Fruit fly (Drosophila melanogaster): ENCODE measurements around the gene CG8927.
A peak's percentile ranks its signal among the peaks of the same experiment; 100 is the strongest.

CG8927 gene

dm6 chr3R:16223252-16224037, 42.6 kb downstream of the CG8927 start (continued):
- TF ChIP-seq Opbp (GFP tag; IDR thresholded peaks at IDR 0.05; ENCODE audit: partially characterized antibody) = peak; percentile 60; the same call in 2 of the 3 replicates
- no peak for TF ChIP-seq CG17612 (GFP tag; IDR thresholded peaks at IDR 0.05)
- no peak for TF ChIP-seq Myb (GFP tag; optimal IDR thresholded peaks at IDR 0.05)
- peak; percentile 27; the same call in 1 of the 2 replicates for TF ChIP-seq Xrp1 (GFP tag; IDR thresholded peaks at IDR 0.05)
- no peak for TF ChIP-seq D19B (GFP tag; optimal IDR thresholded peaks at IDR 0.05)
- TF ChIP-seq CG32532 (GFP tag; IDR thresholded peaks at IDR 0.05) = no peak
- peak; percentile 21 for TF ChIP-seq tap (tag; optimal IDR thresholded peaks at IDR 0.05)
- no peak for TF ChIP-seq NC2α (GFP tag; optimal IDR thresholded peaks at IDR 0.05)
- TF ChIP-seq Dfd (GFP tag; optimal IDR thresholded peaks at IDR 0.05) = no peak
- no peak for TF ChIP-seq TFAM (GFP tag; optimal IDR thresholded peaks at IDR 0.05)
- TF ChIP-seq E2f1 (GFP tag; IDR thresholded peaks at IDR 0.05) = no peak
- no peak for TF ChIP-seq CG4328 (GFP tag; optimal IDR thresholded peaks at IDR 0.05)
- no peak for TF ChIP-seq CG7271 (tag; optimal IDR thresholded peaks at IDR 0.05)
- no peak for TF ChIP-seq jigr1 (GFP tag; IDR thresholded peaks at IDR 0.05)
- TF ChIP-seq Bdp1 (GFP tag; optimal IDR thresholded peaks at IDR 0.05) = no peak
- TF ChIP-seq btn (GFP tag; optimal IDR thresholded peaks at IDR 0.05) = no peak
- no peak for TF ChIP-seq vnd (GFP tag; IDR thresholded peaks at IDR 0.05; ENCODE audit: partially characterized antibody)
- peak; percentile 34 for TF ChIP-seq CG18619 (GFP tag; optimal IDR thresholded peaks at IDR 0.05)
- TF ChIP-seq ap (GFP tag; IDR thresholded peaks at IDR 0.05) = no peak
- TF ChIP-seq Spps (tag; optimal IDR thresholded peaks at IDR 0.05) = no peak
- TF ChIP-seq phol (tag; optimal IDR thresholded peaks at IDR 0.05) = peak; percentile 53
- no peak for TF ChIP-seq sima (GFP tag; optimal IDR thresholded peaks at IDR 0.05)
- peak; percentile 11 for TF ChIP-seq Hsf (GFP tag; optimal IDR thresholded peaks at IDR 0.05)
- TF ChIP-seq CG13775 (GFP tag; optimal IDR thresholded peaks at IDR 0.05) = peak; percentile 20
- TF ChIP-seq CG12744 (GFP tag; optimal IDR thresholded peaks at IDR 0.05) = no peak
- no peak for TF ChIP-seq inv (GFP tag; IDR thresholded peaks at IDR 0.05; ENCODE audit: partially characterized antibody)
- no peak for TF ChIP-seq Hmx (GFP tag; optimal IDR thresholded peaks at IDR 0.05)
- TF ChIP-seq CG10431 (GFP tag; optimal IDR thresholded peaks at IDR 0.05) = no peak
- peak; percentile 4 for TF ChIP-seq bcd (GFP tag; optimal IDR thresholded peaks at IDR 0.05)
- TF ChIP-seq oc (tag; optimal IDR thresholded peaks at IDR 0.05) = no peak
- peak in 1 of 2 experiments; percentile 0 for TF ChIP-seq Pdp1 (GFP tag; optimal IDR thresholded peaks at IDR 0.05)
- no peak for TF ChIP-seq slp2 (GFP tag; optimal IDR thresholded peaks at IDR 0.05)
- TF ChIP-seq PHDP (tag; optimal IDR thresholded peaks at IDR 0.05) = peak; percentile 30
- TF ChIP-seq CG16815 (GFP tag; optimal IDR thresholded peaks at IDR 0.05) = peak; percentile 1
- no peak for TF ChIP-seq sna (GFP tag; IDR thresholded peaks at IDR 0.05; ENCODE audit: partially characterized antibody)
- TF ChIP-seq gcm (GFP tag; optimal IDR thresholded peaks at IDR 0.05) = no peak
- no peak for TF ChIP-seq scrt (GFP tag; optimal IDR thresholded peaks at IDR 0.05)
- TF ChIP-seq CG16813 (GFP tag; IDR thresholded peaks at IDR 0.05; ENCODE audit: partially characterized antibody) = no peak
- peak; percentile 62 for TF ChIP-seq sens (GFP tag)
- TF ChIP-seq lbe (GFP tag; optimal IDR thresholded peaks at IDR 0.05) = no peak
- peak; percentile 45 for TF ChIP-seq Sox100B (GFP tag; optimal IDR thresholded peaks at IDR 0.05)
- no peak for TF ChIP-seq CG4404 (GFP tag; IDR thresholded peaks at IDR 0.05)
- TF ChIP-seq croc (GFP tag; conservative IDR thresholded peaks at IDR 0.05) = no peak
- TF ChIP-seq CG7745 (tag; optimal IDR thresholded peaks at IDR 0.05) = no peak
- TF ChIP-seq ro (GFP tag; IDR thresholded peaks at IDR 0.05) = no peak
- TF ChIP-seq twi (tag; optimal IDR thresholded peaks at IDR 0.05) = no peak
- no peak for TF ChIP-seq H15 (GFP tag; IDR thresholded peaks at IDR 0.05)
- no peak for TF ChIP-seq CG2889 (GFP tag; IDR thresholded peaks at IDR 0.05)
- peak; percentile 8 for TF ChIP-seq nerfin-1 (tag; optimal IDR thresholded peaks at IDR 0.05)
- no peak for TF ChIP-seq jumu (GFP tag; optimal IDR thresholded peaks at IDR 0.05)
